Fruit fly (Drosophila melanogaster) whole organism, pupa: ENCODE results near the gene Gos28.

Source experiments
- CG17806 ChIP-seq: fragments of 200-800 bp; sonication (Bioruptor generic); optimal IDR thresholded peaks from 2 replicates; lab custom pipeline; 2018; ENCODE audit warnings: missing biosample characterization, mild to moderate bottlenecking, missing genetic modification characterization, moderate library complexity
- CG4496 ChIP-seq: fragments of 200-800 bp; sonication (Bioruptor generic); IDR thresholded peaks from 3 replicates; pipeline ENCODE4 v1.3.6; 2022; ENCODE audit warnings: missing biosample characterization, missing genetic modification characterization
- Pif1A ChIP-seq: fragments of 200-800 bp; sonication (Bioruptor generic); optimal IDR thresholded peaks from 3 replicates; lab custom pipeline; 2016; ENCODE audit warnings: missing biosample characterization, missing genetic modification characterization

DNA sequence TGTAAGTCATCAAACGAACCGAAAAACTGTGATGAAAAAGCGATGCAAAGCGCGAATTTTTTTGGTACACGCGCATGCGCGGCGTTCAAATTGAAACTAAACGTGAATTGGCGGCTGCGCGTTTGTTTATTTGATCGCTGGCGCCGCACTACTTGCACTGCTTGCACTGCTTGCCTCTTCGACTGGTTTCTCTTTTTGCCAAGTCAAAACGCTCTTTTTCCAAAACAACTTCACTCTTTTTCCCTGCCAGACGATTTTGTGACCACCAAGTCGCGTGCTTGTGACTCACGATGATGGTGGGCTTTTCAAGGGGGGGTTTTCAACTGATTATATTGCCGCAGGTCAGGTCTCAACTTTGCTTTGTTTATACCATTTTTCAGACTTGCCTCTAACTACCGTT is 42.3 kb upstream of the Gos28 start, which contains the start of gene CG14304:
- TF ChIP-seq Pif1A (no peak), CG17806 (tag; lab: Kevin White, UChicago) (no peak), CG4496 (GFP tag; lab: Robert Waterston, UW) (peak; percentile 58)
